Fruit fly (Drosophila melanogaster) whole organism, embryonic: ENCODE data around the gene CG17249.

Source experiments
- CG10321 ChIP-seq: fragments of 200-800 bp; sonication (Bioruptor generic); IDR thresholded peaks from 2 replicates; pipeline ENCODE4 v1.3.6; 2022; ENCODE audit warnings: missing biosample characterization, missing genetic modification characterization
- CG10366 ChIP-seq: fragments of 200-800 bp; sonication (Bioruptor generic); IDR thresholded peaks from 2 replicates; pipeline ENCODE4 v1.3.6; 2022; ENCODE audit warnings: missing biosample characterization, missing genetic modification characterization
- CG12071 ChIP-seq: fragments of 200-800 bp; sonication (Bioruptor generic); optimal IDR thresholded peaks from 3 replicates; lab custom pipeline; 2018; ENCODE audit warnings: missing biosample characterization, mild to moderate bottlenecking, missing genetic modification characterization
- CG12942 ChIP-seq: fragments of 200-800 bp; sonication (Bioruptor generic); optimal IDR thresholded peaks from 3 replicates; lab custom pipeline; 2016; ENCODE audit warnings: missing biosample characterization, missing genetic modification characterization
- CG13894 ChIP-seq: fragments of 200-800 bp; sonication (Bioruptor generic); optimal IDR thresholded peaks from 3 replicates; lab custom pipeline; 2018; ENCODE audit warnings: missing biosample characterization, mild to moderate bottlenecking, missing genetic modification characterization, moderate library complexity
- CG16779 ChIP-seq: fragments of 200-800 bp; sonication (Bioruptor generic); IDR thresholded peaks from 2 replicates; pipeline ENCODE4 v1.3.6; 2022; ENCODE audit warnings: missing biosample characterization, missing genetic modification characterization
- CG17328 ChIP-seq: fragments of 200-800 bp; sonication (Bioruptor generic); IDR thresholded peaks from 2 replicates; pipeline ENCODE4 v1.3.6; 2022; ENCODE audit warnings: missing biosample characterization, missing genetic modification characterization
- CG18599 ChIP-seq: fragments of 200-800 bp; sonication (Bioruptor generic); optimal IDR thresholded peaks from 3 replicates; lab custom pipeline; 2017; ENCODE audit warnings: missing biosample characterization, missing genetic modification characterization, mild to moderate bottlenecking, moderate library complexity, missing genetic modification reagents
- CG18764 ChIP-seq: fragments of 200-800 bp; sonication (Bioruptor generic); optimal IDR thresholded peaks from 3 replicates; lab custom pipeline; 2016; ENCODE audit warnings: missing biosample characterization, missing genetic modification characterization
- CG30431 ChIP-seq: fragments of 200-800 bp; sonication (Bioruptor generic); optimal IDR thresholded peaks from 2 replicates; lab custom pipeline; 2017; ENCODE audit warnings: missing biosample characterization, missing genetic modification characterization
- CG4360 ChIP-seq: fragments of 200-800 bp; sonication (Bioruptor generic); IDR thresholded peaks from 2 replicates; pipeline ENCODE4 v1.3.6; 2022; ENCODE audit warnings: missing biosample characterization, missing genetic modification characterization
- CG6683 ChIP-seq: fragments of 200-800 bp; sonication (Bioruptor generic); optimal IDR thresholded peaks from 2 replicates; lab custom pipeline; 2017; ENCODE audit warnings: missing biosample characterization, mild to moderate bottlenecking, missing genetic modification characterization, missing genetic modification reagents
- CG6813 ChIP-seq: fragments of 200-800 bp; sonication (Bioruptor generic); optimal IDR thresholded peaks from 2 replicates; lab custom pipeline; 2017; ENCODE audit warnings: missing biosample characterization, missing genetic modification characterization, mild to moderate bottlenecking, moderate library complexity, missing genetic modification reagents
- CG7271 ChIP-seq: fragments of 200-800 bp; sonication (Bioruptor generic); optimal IDR thresholded peaks from 2 replicates; lab custom pipeline; 2018; ENCODE audit warnings: missing biosample characterization, mild to moderate bottlenecking, missing genetic modification characterization, moderate library complexity
- CG7786 ChIP-seq: fragments of 200-800 bp; sonication (Bioruptor generic); optimal IDR thresholded peaks from 2 replicates; lab custom pipeline; 2016; ENCODE audit warnings: missing biosample characterization, missing genetic modification characterization
- CG8089 ChIP-seq: fragments of 200-800 bp; sonication (Bioruptor generic); optimal IDR thresholded peaks from 3 replicates; lab custom pipeline; 2016; ENCODE audit warnings: missing biosample characterization, missing genetic modification characterization
- CG9437 ChIP-seq: fragments of 200-800 bp; sonication (Bioruptor generic); optimal IDR thresholded peaks from 2 replicates; lab custom pipeline; 2018; ENCODE audit warnings: missing biosample characterization, mild to moderate bottlenecking, missing genetic modification characterization
- CkIIα-i1 ChIP-seq: fragments of 200-800 bp; sonication (Bioruptor generic); IDR thresholded peaks from 2 replicates; pipeline ENCODE4 v1.3.6; 2022; ENCODE audit warnings: missing biosample characterization, missing genetic modification characterization
- Dbx ChIP-seq: fragments of 200-800 bp; sonication (Bioruptor generic); IDR thresholded peaks from 3 replicates; pipeline ENCODE4 v1.3.6; 2022; ENCODE audit warnings: missing biosample characterization, missing genetic modification characterization
- Doc3 ChIP-seq: fragments of 200-800 bp; sonication (Bioruptor generic); IDR thresholded peaks from 3 replicates; pipeline ENCODE4 v1.3.6; 2022; ENCODE audit warnings: missing biosample characterization, missing genetic modification characterization; ENCODE audit not compliant: partially characterized antibody
- HmgZ ChIP-seq: fragments of 200-800 bp; sonication (Bioruptor generic); optimal IDR thresholded peaks from 2 replicates; lab custom pipeline; 2018; ENCODE audit warnings: missing biosample characterization, mild to moderate bottlenecking, missing genetic modification characterization
- MESR4 ChIP-seq: fragments of 200-800 bp; sonication (Bioruptor generic); optimal IDR thresholded peaks from 2 replicates; lab custom pipeline; 2018; ENCODE audit warnings: missing biosample characterization, mild to moderate bottlenecking, missing genetic modification characterization, moderate library complexity
- Mad ChIP-seq: fragments of 200-800 bp; sonication (Bioruptor generic); optimal IDR thresholded peaks from 2 replicates; lab custom pipeline; 2016; ENCODE audit warnings: missing biosample characterization, missing genetic modification characterization
- Max ChIP-seq: fragments of 200-800 bp; sonication (Bioruptor generic); optimal IDR thresholded peaks from 2 replicates; lab custom pipeline; 2016; ENCODE audit warnings: missing biosample characterization, mild to moderate bottlenecking, missing genetic modification characterization
- PHDP ChIP-seq: fragments of 200-800 bp; sonication (Bioruptor generic); optimal IDR thresholded peaks from 3 replicates; lab custom pipeline; 2018; ENCODE audit warnings: missing biosample characterization, mild to moderate bottlenecking, missing genetic modification characterization, moderate library complexity
- ab ChIP-seq: fragments of 200-800 bp; sonication (Bioruptor generic); optimal IDR thresholded peaks from 2 replicates; lab custom pipeline; 2016; ENCODE audit warnings: missing biosample characterization, missing genetic modification characterization
- aop ChIP-seq: fragments of 200-800 bp; sonication (Bioruptor generic); IDR thresholded peaks from 2 replicates; pipeline ENCODE4 v1.3.6; 2022; ENCODE audit warnings: missing biosample characterization, missing genetic modification characterization
- bowl ChIP-seq: fragments of 200-800 bp; sonication (Bioruptor generic); IDR thresholded peaks from 2 replicates; pipeline ENCODE4 v1.3.6; 2022; ENCODE audit warnings: missing biosample characterization, missing genetic modification characterization
- cad ChIP-seq: fragments of >200 bp; optimal IDR thresholded peaks from 2 replicates; lab custom pipeline; 2017; ENCODE audit warnings: missing biosample characterization, missing genetic modification characterization
- caup ChIP-seq: fragments of 200-800 bp; sonication (Bioruptor generic); optimal IDR thresholded peaks from 3 replicates; lab custom pipeline; 2017; ENCODE audit warnings: missing biosample characterization, mild to moderate bottlenecking, missing genetic modification characterization, moderate library complexity; ENCODE audit not compliant: severe bottlenecking
- chm ChIP-seq: fragments of 200-800 bp; sonication (Bioruptor generic); IDR thresholded peaks from 2 replicates; pipeline ENCODE4 v1.3.6; 2022; ENCODE audit warnings: missing biosample characterization, missing genetic modification characterization
- da ChIP-seq: fragments of 200-800 bp; sonication (Bioruptor generic); optimal IDR thresholded peaks from 2 replicates; lab custom pipeline; 2016; ENCODE audit warnings: missing biosample characterization, missing genetic modification characterization
- ewg ChIP-seq: fragments of 200-800 bp; sonication (Bioruptor generic); optimal IDR thresholded peaks from 3 replicates; lab custom pipeline; 2017; ENCODE audit warnings: mild to moderate bottlenecking, missing biosample characterization, missing genetic modification reagents, missing genetic modification characterization
- exex ChIP-seq: fragments of 200-800 bp; sonication (Bioruptor generic); optimal IDR thresholded peaks from 4 replicates; lab custom pipeline; 2018; ENCODE audit warnings: missing biosample characterization, mild to moderate bottlenecking, missing genetic modification characterization, moderate library complexity
- fd3F ChIP-seq: fragments of 200-800 bp; sonication (Bioruptor generic); optimal IDR thresholded peaks from 2 replicates; lab custom pipeline; 2018; ENCODE audit warnings: missing biosample characterization, mild to moderate bottlenecking, missing genetic modification characterization, moderate library complexity
- fd96Cb ChIP-seq: fragments of 200-800 bp; sonication (Bioruptor generic); optimal IDR thresholded peaks from 2 replicates; lab custom pipeline; 2018; ENCODE audit warnings: missing biosample characterization, mild to moderate bottlenecking, missing genetic modification characterization, moderate library complexity
- gfzf ChIP-seq: fragments of 200-800 bp; sonication (Bioruptor generic); optimal IDR thresholded peaks from 2 replicates; lab custom pipeline; 2016; ENCODE audit warnings: missing biosample characterization, mild to moderate bottlenecking, missing genetic modification characterization, moderate library complexity
- ham ChIP-seq: fragments of 200-800 bp; sonication (Bioruptor generic); IDR thresholded peaks from 2 replicates; pipeline ENCODE4 v1.3.6; 2022; ENCODE audit warnings: missing biosample characterization, missing genetic modification characterization
- klu ChIP-seq: fragments of 200-800 bp; sonication (Bioruptor generic); IDR thresholded peaks from 2 replicates; pipeline ENCODE4 v1.3.6; 2022; ENCODE audit warnings: missing biosample characterization, missing genetic modification characterization
- lmd ChIP-seq: fragments of 200-800 bp; sonication (Bioruptor generic); IDR thresholded peaks from 2 replicates; pipeline ENCODE4 v1.3.6; 2022; ENCODE audit warnings: missing biosample characterization, missing genetic modification characterization
- nerfin-1 ChIP-seq: fragments of 200-800 bp; sonication (Bioruptor generic); optimal IDR thresholded peaks from 3 replicates; lab custom pipeline; 2019; ENCODE audit warnings: missing biosample characterization, mild to moderate bottlenecking, missing genetic modification characterization, moderate library complexity
- odd ChIP-seq: fragments of 200-800 bp; sonication (Bioruptor generic); optimal IDR thresholded peaks from 2 replicates; lab custom pipeline; 2017; ENCODE audit warnings: missing biosample characterization, mild to moderate bottlenecking, missing genetic modification characterization
- peb ChIP-seq: fragments of 200-800 bp; sonication (Bioruptor generic); IDR thresholded peaks from 2 replicates; pipeline ENCODE4 v1.3.6; 2022; ENCODE audit warnings: missing biosample characterization, missing genetic modification characterization
- pfk ChIP-seq: fragments of 200-800 bp; sonication (Bioruptor generic); optimal IDR thresholded peaks from 2 replicates; lab custom pipeline; 2018; ENCODE audit warnings: missing biosample characterization, mild to moderate bottlenecking, missing genetic modification characterization, moderate library complexity
- pum ChIP-seq: fragments of 200-800 bp; sonication (Bioruptor generic); optimal IDR thresholded peaks from 2 replicates; lab custom pipeline; 2016; ENCODE audit warnings: missing biosample characterization, missing genetic modification characterization
- sd ChIP-seq: fragments of 200-800 bp; sonication (Bioruptor generic); optimal IDR thresholded peaks from 3 replicates; lab custom pipeline; 2018; ENCODE audit warnings: missing biosample characterization, mild to moderate bottlenecking, missing genetic modification characterization, moderate library complexity
- seq ChIP-seq: fragments of 200-800 bp; sonication (Bioruptor generic); IDR thresholded peaks from 2 replicates; pipeline ENCODE4 v1.3.6; 2022; ENCODE audit warnings: missing biosample characterization, missing genetic modification characterization
- slbo ChIP-seq: fragments of 200-800 bp; sonication (Bioruptor generic); IDR thresholded peaks from 2 replicates; pipeline ENCODE4 v1.3.6; 2022; ENCODE audit warnings: missing biosample characterization, missing genetic modification characterization
- sr ChIP-seq: fragments of 200-800 bp; sonication (Bioruptor generic); IDR thresholded peaks from 3 replicates; pipeline ENCODE4 v1.3.6; 2022; ENCODE audit warnings: missing biosample characterization, missing genetic modification characterization
- sug ChIP-seq: fragments of 200-800 bp; optimal IDR thresholded peaks from 2 replicates; lab custom pipeline; 2019; ENCODE audit warnings: missing biosample characterization, mild to moderate bottlenecking, missing genetic modification characterization, moderate library complexity
- trh ChIP-seq: fragments of 200-800 bp; sonication (Bioruptor generic); optimal IDR thresholded peaks from 2 replicates; lab custom pipeline; 2016; ENCODE audit warnings: missing biosample characterization, missing genetic modification characterization

CG17249 gene

dm6 chr3L:1648690-1649355 lies 1.6 kb upstream of the CG17249 start, which contains the start of gene CG13920 (continued):
- TF ChIP-seq CG18764 = no peak
- TF ChIP-seq caup (GFP tag; lab: Kevin White, UChicago) = no peak
- no peak for TF ChIP-seq HmgZ (tag; lab: Kevin White, UChicago)
- no peak for TF ChIP-seq Mad
- no peak for TF ChIP-seq lmd (GFP tag; lab: Robert Waterston, UW)
- no peak for TF ChIP-seq klu (GFP tag; lab: Robert Waterston, UW)
- no peak for TF ChIP-seq sr (GFP tag; lab: Robert Waterston, UW)
- no peak for TF ChIP-seq ham (GFP tag; lab: Robert Waterston, UW)
- no peak for TF ChIP-seq MESR4 (GFP tag; lab: Kevin White, UChicago)
- TF ChIP-seq chm (GFP tag; lab: Robert Waterston, UW) = no peak
- no peak for TF ChIP-seq ab
- no peak for TF ChIP-seq gfzf (GFP tag; lab: Kevin White, UChicago)
- TF ChIP-seq Doc3 (GFP tag; lab: Robert Waterston, UW) = no peak
- TF ChIP-seq CG7271 (tag; lab: Kevin White, UChicago) = no peak
- TF ChIP-seq pum (GFP tag; lab: Kevin White, UChicago) = no peak
- no peak for TF ChIP-seq aop (GFP tag; lab: Robert Waterston, UW)
- TF ChIP-seq slbo (GFP tag; lab: Robert Waterston, UW) = no peak
- TF ChIP-seq CG6813 = no peak
- TF ChIP-seq trh = no peak
- no peak for TF ChIP-seq CG8089 (GFP tag; lab: Kevin White, UChicago)
- TF ChIP-seq CG6683 (GFP tag; lab: Kevin White, UChicago) = no peak
- peak; percentile 31 for TF ChIP-seq nerfin-1 (tag; lab: Kevin White, UChicago)
- no peak for TF ChIP-seq CkIIα-i1 (GFP tag; lab: Robert Waterston, UW)
- TF ChIP-seq peb (GFP tag; lab: Robert Waterston, UW) = no peak; the same call in 1 of the 2 replicates
- peak; percentile 59 for TF ChIP-seq sug (tag; lab: Kevin White, UChicago)
- TF ChIP-seq odd = no peak
- TF ChIP-seq CG16779 (GFP tag; lab: Robert Waterston, UW) = no peak
- TF ChIP-seq CG4360 (GFP tag; lab: Robert Waterston, UW) = no peak
- no peak for TF ChIP-seq fd3F (GFP tag; lab: Kevin White, UChicago)
- TF ChIP-seq CG12942 = no peak
- peak; percentile 85 for TF ChIP-seq seq (GFP tag; lab: Robert Waterston, UW)
- peak; percentile 61 for TF ChIP-seq CG13894 (tag; lab: Kevin White, UChicago)
- TF ChIP-seq CG12071 (GFP tag; lab: Kevin White, UChicago) = no peak
- no peak for TF ChIP-seq CG9437 (GFP tag; lab: Kevin White, UChicago)
- no peak for TF ChIP-seq Max (GFP tag; lab: Kevin White, UChicago)
- TF ChIP-seq PHDP (tag; lab: Kevin White, UChicago) = no peak
- no peak for TF ChIP-seq CG30431 (GFP tag; lab: Kevin White, UChicago)
- TF ChIP-seq cad = no peak
- peak; percentile 30 for TF ChIP-seq pfk (GFP tag; lab: Kevin White, UChicago)
- no peak for TF ChIP-seq ewg (GFP tag; lab: Kevin White, UChicago)
- 0 out of 3 replicates have a peak, but pooled peaks have one; percentile 34 for TF ChIP-seq Dbx (GFP tag; lab: Robert Waterston, UW)
- no peak for TF ChIP-seq CG17328 (GFP tag; lab: Robert Waterston, UW)
- no peak for TF ChIP-seq da
- no peak for TF ChIP-seq CG10366 (GFP tag; lab: Robert Waterston, UW)
- peak; percentile 20 for TF ChIP-seq CG18599 (GFP tag; lab: Kevin White, UChicago)
- TF ChIP-seq CG7786 (GFP tag; lab: Kevin White, UChicago) = no peak
- peak; percentile 49 for TF ChIP-seq sd (tag; lab: Kevin White, UChicago)
- no peak for TF ChIP-seq CG10321 (GFP tag; lab: Robert Waterston, UW)
- TF ChIP-seq exex = no peak
- TF ChIP-seq fd96Cb = no peak
- no peak for TF ChIP-seq bowl (GFP tag; lab: Robert Waterston, UW)
